Worm (Caenorhabditis elegans) whole organism, L2 larva: ENCODE measurements around the gene ssq-1.
A peak's percentile ranks its signal among the peaks of the same experiment; 100 is the strongest.

Experiments used
- F13H6.1 ChIP-seq: sonication (generic microtip); optimal IDR thresholded peaks from 2 replicates; lab custom pipeline; 2016; ENCODE audit warnings: missing genetic modification characterization, missing compliant biosample characterization
- blmp-1 ChIP-seq: sonication (generic microtip); optimal IDR thresholded peaks from 2 replicates; lab custom pipeline; 2017; ENCODE audit warnings: missing genetic modification characterization, mild to moderate bottlenecking, missing compliant biosample characterization, antibody characterized with exemption, moderate library complexity; ENCODE audit not compliant: insufficient read depth
- ceh-16 ChIP-seq: fragments of 150-350 bp; optimal IDR thresholded peaks from 2 replicates; lab custom pipeline; 2014; ENCODE audit warnings: missing biosample characterization, missing genetic modification characterization
- ceh-82 ChIP-seq: fragments of 150-350 bp; optimal IDR thresholded peaks from 2 replicates; lab custom pipeline; 2014; ENCODE audit warnings: missing biosample characterization, missing genetic modification characterization
- crh-2 ChIP-seq: sonication (generic microtip); optimal IDR thresholded peaks from 2 replicates; lab custom pipeline; 2017; ENCODE audit warnings: missing biosample characterization, missing genetic modification characterization
- dmd-4 ChIP-seq: sonication (generic microtip); optimal IDR thresholded peaks from 2 replicates; lab custom pipeline; 2017; ENCODE audit warnings: missing biosample characterization, missing genetic modification characterization
- egl-27 ChIP-seq: sonication (generic microtip); optimal IDR thresholded peaks from 3 replicates; lab custom pipeline; 2017; ENCODE audit warnings: missing biosample characterization, missing genetic modification reagents, missing genetic modification characterization
- elt-1 ChIP-seq: fragments of 150-350 bp; optimal IDR thresholded peaks from 2 replicates; lab custom pipeline; 2014; ENCODE audit warnings: missing biosample characterization, missing genetic modification characterization
- elt-3 ChIP-seq: sonication (generic microtip); optimal IDR thresholded peaks from 2 replicates; lab custom pipeline; 2017; ENCODE audit warnings: missing biosample characterization, missing genetic modification characterization
- fos-1 ChIP-seq: fragments of 150-350 bp; optimal IDR thresholded peaks from 2 replicates; lab custom pipeline; 2014; ENCODE audit warnings: missing biosample characterization, missing genetic modification characterization
- gmeb-1 ChIP-seq: fragments of 150-350 bp; optimal IDR thresholded peaks from 2 replicates; lab custom pipeline; 2014; ENCODE audit warnings: missing biosample characterization, missing genetic modification characterization
- lin-11 ChIP-seq: fragments of 150-350 bp; sonication (generic microtip); optimal IDR thresholded peaks from 2 replicates; lab custom pipeline; 2014; ENCODE audit warnings: missing biosample characterization, missing genetic modification characterization, inconsistent platforms, mixed read lengths
- lin-13 ChIP-seq: fragments of 150-350 bp; optimal IDR thresholded peaks from 2 replicates; lab custom pipeline; 2014; ENCODE audit warnings: missing biosample characterization, missing genetic modification reagents, missing genetic modification characterization
- lin-39 ChIP-seq: fragments of 150-350 bp; optimal IDR thresholded peaks from 2 replicates; lab custom pipeline; 2014; ENCODE audit warnings: missing biosample characterization, missing genetic modification reagents, missing genetic modification characterization
- lsy-2 ChIP-seq, 2 experiments: fragments of 150-350 bp in 1 of 2; sonication (generic microtip) in 1 of 2; optimal IDR thresholded peaks; 2 replicates each; lab custom pipeline; 2014 to 2017; ENCODE audit warnings: missing biosample characterization in 2 of 2, missing genetic modification characterization in 2 of 2
- mab-5 ChIP-seq: fragments of 150-350 bp; optimal IDR thresholded peaks from 2 replicates; lab custom pipeline; 2014; ENCODE audit warnings: missing biosample characterization, missing genetic modification characterization
- mbf-1 ChIP-seq: sonication (generic microtip); optimal IDR thresholded peaks from 2 replicates; lab custom pipeline; 2017; ENCODE audit warnings: missing biosample characterization, missing genetic modification characterization
- mdl-1 ChIP-seq, 2 experiments: fragments of 150-350 bp in 1 of 2; sonication (generic microtip) in 1 of 2; optimal IDR thresholded peaks; 2 replicates each; lab custom pipeline; 2017; ENCODE audit warnings: missing biosample characterization in 2 of 2, missing genetic modification characterization in 2 of 2
- nhr-10 ChIP-seq: sonication (generic microtip); optimal IDR thresholded peaks from 2 replicates; lab custom pipeline; 2017; ENCODE audit warnings: missing biosample characterization, missing genetic modification characterization
- nhr-11 ChIP-seq: fragments of 150-350 bp; optimal IDR thresholded peaks from 2 replicates; lab custom pipeline; 2014; ENCODE audit warnings: missing biosample characterization, missing genetic modification characterization
- nhr-12 ChIP-seq: fragments of 150-350 bp; optimal IDR thresholded peaks from 2 replicates; lab custom pipeline; 2014; ENCODE audit warnings: missing biosample characterization, missing genetic modification characterization
- nhr-129 ChIP-seq: fragments of 150-350 bp; optimal IDR thresholded peaks from 2 replicates; lab custom pipeline; 2014; ENCODE audit warnings: missing biosample characterization, missing genetic modification characterization
- nhr-21 ChIP-seq: fragments of 150-350 bp; optimal IDR thresholded peaks from 2 replicates; lab custom pipeline; 2014; ENCODE audit warnings: missing biosample characterization, missing genetic modification characterization
- nhr-23 ChIP-seq: fragments of 150-350 bp; optimal IDR thresholded peaks from 2 replicates; lab custom pipeline; 2014; ENCODE audit warnings: missing biosample characterization, missing genetic modification reagents, missing genetic modification characterization
- nhr-237 ChIP-seq: fragments of 150-350 bp; optimal IDR thresholded peaks from 2 replicates; lab custom pipeline; 2014; ENCODE audit warnings: missing biosample characterization, missing genetic modification characterization
- nhr-25 ChIP-seq: fragments of 150-350 bp; sonication (generic microtip); optimal IDR thresholded peaks from 3 replicates; lab custom pipeline; 2014; ENCODE audit warnings: missing biosample characterization, missing genetic modification characterization
- nhr-6 ChIP-seq: fragments of 150-350 bp; optimal IDR thresholded peaks from 2 replicates; lab custom pipeline; 2014; ENCODE audit warnings: missing biosample characterization, missing genetic modification characterization
- nhr-77 ChIP-seq: fragments of 150-350 bp; optimal IDR thresholded peaks from 2 replicates; lab custom pipeline; 2014; ENCODE audit warnings: missing biosample characterization, missing genetic modification characterization
- sem-4 ChIP-seq: fragments of 150-350 bp; optimal IDR thresholded peaks from 2 replicates; lab custom pipeline; 2014; ENCODE audit warnings: missing biosample characterization, missing genetic modification reagents, missing genetic modification characterization
- sma-3 ChIP-seq: sonication (generic microtip); optimal IDR thresholded peaks from 2 replicates; lab custom pipeline; 2016; ENCODE audit warnings: missing genetic modification reagents, missing genetic modification characterization, missing compliant biosample characterization
- sma-9 ChIP-seq, 2 experiments: fragments of 150-350 bp in 1 of 2; sonication (generic microtip) in 1 of 2; optimal IDR thresholded peaks; 2 replicates each; lab custom pipeline; 2014 to 2016; ENCODE audit warnings: missing genetic modification characterization in 2 of 2, mild to moderate bottlenecking in 1 of 2, missing biosample characterization in 1 of 2, missing compliant biosample characterization in 1 of 2, missing genetic modification reagents in 1 of 2, moderate library complexity in 1 of 2
- snpc-4 ChIP-seq: fragments of 150-350 bp; optimal IDR thresholded peaks from 2 replicates; lab custom pipeline; 2014; ENCODE audit warnings: missing biosample characterization, missing genetic modification characterization
- unc-39 ChIP-seq: fragments of 150-350 bp; optimal IDR thresholded peaks from 2 replicates; lab custom pipeline; 2014; ENCODE audit warnings: missing biosample characterization, missing genetic modification characterization
- unc-55 ChIP-seq: fragments of 150-350 bp; sonication (generic microtip); optimal IDR thresholded peaks from 3 replicates; lab custom pipeline; 2014; ENCODE audit warnings: missing biosample characterization, missing genetic modification reagents, missing genetic modification characterization
- unc-62 ChIP-seq: fragments of 150-350 bp; optimal IDR thresholded peaks from 2 replicates; lab custom pipeline; 2014; ENCODE audit warnings: missing biosample characterization, missing genetic modification reagents, missing genetic modification characterization
- ztf-11 ChIP-seq: sonication (generic microtip); optimal IDR thresholded peaks from 2 replicates; lab custom pipeline; 2017; ENCODE audit warnings: missing biosample characterization, missing genetic modification characterization
- ztf-4 ChIP-seq: fragments of 150-350 bp; optimal IDR thresholded peaks from 2 replicates; lab custom pipeline; 2014; ENCODE audit warnings: missing biosample characterization, missing genetic modification characterization

The ssq-1 gene

ce11 chrIV:9858970-9859369 lies 6.6 kb downstream of the ssq-1 start:
- TF ChIP-seq nhr-129 (tag; lab: Kevin White, UChicago) (no peak), unc-62 (GFP tag; lab: Kevin White, UChicago) (no peak), gmeb-1 (tag; lab: Kevin White, UChicago) (no peak), lin-13 (GFP tag; lab: Kevin White, UChicago) (no peak), mab-5 (tag; lab: Kevin White, UChicago) (no peak), nhr-6 (tag; lab: Kevin White, UChicago) (no peak), sem-4 (tag; lab: Kevin White, UChicago) (no peak), unc-39 (tag; lab: Kevin White, UChicago) (no peak), lin-39 (no peak), elt-3 (no peak), nhr-237 (tag; lab: Kevin White, UChicago) (no peak), nhr-21 (tag; lab: Kevin White, UChicago) (no peak), nhr-12 (tag; lab: Kevin White, UChicago) (no peak), mbf-1 (no peak), mdl-1 (tag; optimal IDR thresholded peaks at IDR 0.05; lab: Kevin White, UChicago) (no peak), sma-3 (GFP tag; lab: Kevin White, UChicago) (no peak)

- TF ChIP-seq ztf-11 (tag; lab: Kevin White, UChicago), result no peak
- TF ChIP-seq, all 48 proteins: peak for 0
Observed at ce11 chrIV:9861921-9862320, 9.6 kb downstream of the ssq-1 start, which contains the start of gene K07F5.14. K07F5.14 (plus strand) TSS chrIV:9862221.

ce11 chrIV:9863817-9864216 lies 11.5 kb downstream of the ssq-1 start, which contains the start of gene K07F5.16:
K07F5.16 (plus strand) TSS chrIV:9864117.
- no peak for TF ChIP-seq nhr-11
- TF ChIP-seq unc-55 (GFP tag; lab: Kevin White, UChicago), result no peak
- TF ChIP-seq snpc-4 (tag; lab: Kevin White, UChicago), result no peak
- no peak for TF ChIP-seq nhr-237 (tag; lab: Kevin White, UChicago)
- TF ChIP-seq nhr-129 (tag; lab: Kevin White, UChicago), result no peak
- no peak for TF ChIP-seq lin-11
- no peak for TF ChIP-seq nhr-77 (tag; lab: Kevin White, UChicago)
- no peak for TF ChIP-seq ceh-16
- no peak for TF ChIP-seq dmd-4 (tag; lab: Kevin White, UChicago)
- TF ChIP-seq elt-3, result no peak
- no peak for TF ChIP-seq nhr-12 (tag; lab: Kevin White, UChicago)
- TF ChIP-seq nhr-21 (tag; lab: Kevin White, UChicago), result no peak

ce11 chrIV:9864778-9865177 lies 12.4 kb downstream of the ssq-1 start, which contains the start of the genes K07F5.15 and K07F5.22:
K07F5.15 (plus strand) TSS chrIV:9865078.
K07F5.22 (plus strand) TSS chrIV:9865078.
- no peak for TF ChIP-seq nhr-10

ce11 chrIV:9866865-9867264 lies 14.5 kb downstream of the ssq-1 start:
- TF ChIP-seq lin-39, result no peak
- no peak for TF ChIP-seq ceh-16
- no peak for TF ChIP-seq mdl-1 (tag; optimal IDR thresholded peaks at IDR 0.05; lab: Kevin White, UChicago)
- TF ChIP-seq nhr-21 (tag; lab: Kevin White, UChicago), result no peak
- TF ChIP-seq nhr-12 (tag; lab: Kevin White, UChicago), result no peak
- no peak for TF ChIP-seq fos-1 (tag; lab: Kevin White, UChicago)
- TF ChIP-seq lsy-2 (tag; optimal IDR thresholded peaks at IDR 0.05; lab: Kevin White, UChicago), result no peak
- no peak for TF ChIP-seq elt-1 (tag; lab: Kevin White, UChicago)
- no peak for TF ChIP-seq gmeb-1 (tag; lab: Kevin White, UChicago)

ce11 chrIV:9867915-9868314 lies 15.6 kb downstream of the ssq-1 start:
- peak; percentile 91 for TF ChIP-seq blmp-1 (tag; lab: Kevin White, UChicago)
- peak; percentile 52 for TF ChIP-seq nhr-6 (tag; lab: Kevin White, UChicago)
- TF ChIP-seq ztf-4 (tag; lab: Kevin White, UChicago), result peak; percentile 18
- TF ChIP-seq mdl-1 (tag; optimal IDR thresholded peaks at IDR 0.05; lab: Kevin White, UChicago), result peak in 1 of 2 experiments; percentile 77
- TF ChIP-seq gmeb-1 (tag; lab: Kevin White, UChicago), result peak; percentile 59
- no peak for TF ChIP-seq nhr-23 (tag; lab: Kevin White, UChicago)
- TF ChIP-seq crh-2 (tag; lab: Kevin White, UChicago), result peak; percentile 49
- TF ChIP-seq unc-62 (GFP tag; lab: Kevin White, UChicago), result no peak
- peak; percentile 48 for TF ChIP-seq egl-27
- peak in 1 of 2 experiments; percentile 68 for TF ChIP-seq lsy-2 (tag; optimal IDR thresholded peaks at IDR 0.05; lab: Kevin White, UChicago)
- peak; percentile 97 for TF ChIP-seq nhr-25
- TF ChIP-seq F13H6.1, result peak; percentile 33
- TF ChIP-seq nhr-12 (tag; lab: Kevin White, UChicago), result no peak
- TF ChIP-seq fos-1 (tag; lab: Kevin White, UChicago), result peak; percentile 42
- TF ChIP-seq lin-11, result no peak
- peak; percentile 96 for TF ChIP-seq sma-3 (GFP tag; lab: Kevin White, UChicago)
- no peak for TF ChIP-seq ceh-82 (tag; lab: Kevin White, UChicago)
- no peak for TF ChIP-seq elt-1 (tag; lab: Kevin White, UChicago)
- TF ChIP-seq nhr-129 (tag; lab: Kevin White, UChicago), result peak; percentile 63
- peak; percentile 99 for TF ChIP-seq nhr-21 (tag; lab: Kevin White, UChicago)
- peak; percentile 98 for TF ChIP-seq sma-9 (GFP tag; optimal IDR thresholded peaks at IDR 0.05; lab: Kevin White, UChicago)
- TF ChIP-seq sma-9 (tag; optimal IDR thresholded peaks at IDR 0.05; lab: Kevin White, UChicago), result no peak
